Worm (Caenorhabditis elegans) whole organism, young adult: ENCODE measurements around the gene H21P03.10.

Source experiments
- F33H1.4 ChIP-seq: fragments of 200-800 bp; sonication (Bioruptor generic); IDR thresholded peaks from 2 replicates; pipeline ENCODE4 v1.3.6; 2022; ENCODE audit warnings: missing genetic modification reagents, missing genetic modification characterization, missing compliant biosample characterization
- nfyb-1 ChIP-seq: fragments of 200-800 bp; sonication (Bioruptor generic); IDR thresholded peaks from 2 replicates; pipeline ENCODE4 v1.3.6; 2022; ENCODE audit warnings: missing genetic modification reagents, missing genetic modification characterization, missing compliant biosample characterization

ce11 chrIV:11510664-11511063, 10.1 kb downstream of the H21P03.10 start, which contains the start of gene M04B2.6:
- no peak for TF ChIP-seq F33H1.4
- TF ChIP-seq nfyb-1 (GFP tag; lab: Robert Waterston, UW), result no peak
